Fruit fly (Drosophila melanogaster): ENCODE results near the gene CG4306.

- TF ChIP-seq ttk (optimal IDR thresholded peaks at IDR 0.05) (no peak), Sin3A (optimal IDR thresholded peaks at IDR 0.05) (no peak), Myc (optimal IDR thresholded peaks at IDR 0.05) (no peak), psq (optimal IDR thresholded peaks at IDR 0.05) (no peak), insv (optimal IDR thresholded peaks at IDR 0.05) (no peak), h (optimal IDR thresholded peaks at IDR 0.05) (no peak)
Measured at dm6 chr3L:18449691-18450090, 13.3 kb downstream of the CG4306 start.

All from Kc167 (cell line).